Fruit fly (Drosophila melanogaster) whole organism, embryonic: ENCODE data around the gene Nazo.
A peak's percentile ranks its signal among the peaks of the same experiment; 100 is the strongest.

Experiments
- ATbp ChIP-seq: fragments of 200-800 bp; sonication (Bioruptor generic); optimal IDR thresholded peaks from 2 replicates; lab custom pipeline; 2017; ENCODE audit warnings: missing biosample characterization, mild to moderate bottlenecking, missing genetic modification characterization, missing genetic modification reagents
- Atf3 ChIP-seq: fragments of 200-800 bp; sonication (Bioruptor generic); optimal IDR thresholded peaks from 3 replicates; lab custom pipeline; 2016; ENCODE audit warnings: missing biosample characterization, missing genetic modification characterization
- CG10543 ChIP-seq: fragments of 200-800 bp; sonication (Bioruptor generic); optimal IDR thresholded peaks from 3 replicates; lab custom pipeline; 2017; ENCODE audit warnings: missing biosample characterization, mild to moderate bottlenecking, missing genetic modification characterization, moderate library complexity
- CG10959 ChIP-seq: fragments of 200-800 bp; sonication (Bioruptor generic); IDR thresholded peaks from 2 replicates; pipeline ENCODE4 v1.3.6; 2022; ENCODE audit warnings: missing biosample characterization, missing genetic modification characterization
- CG12071 ChIP-seq: fragments of 200-800 bp; sonication (Bioruptor generic); optimal IDR thresholded peaks from 3 replicates; lab custom pipeline; 2018; ENCODE audit warnings: missing biosample characterization, mild to moderate bottlenecking, missing genetic modification characterization
- CG12391 ChIP-seq: fragments of 200-800 bp; sonication (Bioruptor generic); optimal IDR thresholded peaks from 3 replicates; lab custom pipeline; 2018; ENCODE audit warnings: missing biosample characterization, mild to moderate bottlenecking, missing genetic modification characterization, moderate library complexity
- CG15696 ChIP-seq: fragments of 200-800 bp; sonication (Bioruptor generic); optimal IDR thresholded peaks from 2 replicates; lab custom pipeline; 2019; ENCODE audit warnings: missing biosample characterization, mild to moderate bottlenecking, missing genetic modification characterization, moderate library complexity
- CG17328 ChIP-seq: fragments of 200-800 bp; sonication (Bioruptor generic); IDR thresholded peaks from 2 replicates; pipeline ENCODE4 v1.3.6; 2022; ENCODE audit warnings: missing biosample characterization, missing genetic modification characterization
- CG18476 ChIP-seq: fragments of 200-800 bp; sonication (Bioruptor generic); optimal IDR thresholded peaks from 2 replicates; lab custom pipeline; 2016; ENCODE audit warnings: missing biosample characterization, mild to moderate bottlenecking, missing genetic modification characterization
- CG34224 ChIP-seq: fragments of 200-800 bp; sonication (Bioruptor generic); IDR thresholded peaks from 3 replicates; pipeline ENCODE4 v1.3.6; 2022; ENCODE audit warnings: missing biosample characterization, missing genetic modification characterization; ENCODE audit not compliant: partially characterized antibody
- CG4360 ChIP-seq: fragments of 200-800 bp; sonication (Bioruptor generic); IDR thresholded peaks from 2 replicates; pipeline ENCODE4 v1.3.6; 2022; ENCODE audit warnings: missing biosample characterization, missing genetic modification characterization
- CG5180 ChIP-seq: fragments of 200-800 bp; sonication (Bioruptor generic); optimal IDR thresholded peaks from 3 replicates; lab custom pipeline; 2017; ENCODE audit warnings: missing biosample characterization, missing genetic modification characterization, mild to moderate bottlenecking, moderate library complexity, missing genetic modification reagents
- CG6854 ChIP-seq: fragments of 200-800 bp; sonication (Bioruptor generic); optimal IDR thresholded peaks from 3 replicates; lab custom pipeline; 2017; ENCODE audit warnings: missing biosample characterization, mild to moderate bottlenecking, missing genetic modification characterization
- CG7786 ChIP-seq: fragments of 200-800 bp; sonication (Bioruptor generic); optimal IDR thresholded peaks from 2 replicates; lab custom pipeline; 2016; ENCODE audit warnings: missing biosample characterization, missing genetic modification characterization
- Chrac-16 ChIP-seq: fragments of 200-800 bp; sonication (Bioruptor generic); optimal IDR thresholded peaks from 3 replicates; lab custom pipeline; 2016; ENCODE audit warnings: missing biosample characterization, missing genetic modification characterization
- CkIIα-i1 ChIP-seq: fragments of 200-800 bp; sonication (Bioruptor generic); IDR thresholded peaks from 2 replicates; pipeline ENCODE4 v1.3.6; 2022; ENCODE audit warnings: missing biosample characterization, missing genetic modification characterization
- CrebB ChIP-seq: fragments of 200-800 bp; sonication (Bioruptor generic); optimal IDR thresholded peaks from 3 replicates; lab custom pipeline; 2018; ENCODE audit warnings: missing biosample characterization, mild to moderate bottlenecking, missing genetic modification characterization
- HmgZ ChIP-seq: fragments of 200-800 bp; sonication (Bioruptor generic); optimal IDR thresholded peaks from 2 replicates; lab custom pipeline; 2018; ENCODE audit warnings: missing biosample characterization, mild to moderate bottlenecking, missing genetic modification characterization
- Hmr ChIP-seq: fragments of 200-800 bp; sonication (Bioruptor generic); optimal IDR thresholded peaks from 3 replicates; lab custom pipeline; 2017; ENCODE audit warnings: mild to moderate bottlenecking, missing biosample characterization, missing genetic modification reagents, missing genetic modification characterization
- Lhr ChIP-seq: fragments of 200-800 bp; sonication (Bioruptor generic); optimal IDR thresholded peaks from 3 replicates; lab custom pipeline; 2017; ENCODE audit warnings: mild to moderate bottlenecking, missing biosample characterization, missing genetic modification reagents, missing genetic modification characterization
- Med ChIP-seq: fragments of 200-800 bp; sonication (Bioruptor generic); peaks from one replicate; lab custom pipeline; 2016; ENCODE audit warnings: missing biosample characterization, missing genetic modification characterization, mild to moderate bottlenecking, inconsistent platforms, moderate library complexity
- Meics ChIP-seq: fragments of 200-800 bp; sonication (Bioruptor generic); optimal IDR thresholded peaks from 2 replicates; lab custom pipeline; 2017; ENCODE audit warnings: missing biosample characterization, mild to moderate bottlenecking, missing genetic modification characterization
- NFAT ChIP-seq: fragments of 200-800 bp; sonication (Bioruptor generic); IDR thresholded peaks from 2 replicates; pipeline ENCODE4 v1.3.6; 2022; ENCODE audit warnings: missing biosample characterization, missing genetic modification characterization
- Scr ChIP-seq: fragments of 200-800 bp; sonication (Bioruptor generic); IDR thresholded peaks from 2 replicates; pipeline ENCODE4 v1.3.6; 2022; ENCODE audit warnings: missing biosample characterization, missing genetic modification characterization; ENCODE audit not compliant: partially characterized antibody
- Sry-δ ChIP-seq: fragments of 200-800 bp; sonication (Bioruptor generic); optimal IDR thresholded peaks from 2 replicates; lab custom pipeline; 2016; ENCODE audit warnings: missing biosample characterization, missing genetic modification characterization
- YL-1 ChIP-seq: fragments of 200-800 bp; sonication (Bioruptor generic); optimal IDR thresholded peaks from 3 replicates; lab custom pipeline; 2017; ENCODE audit warnings: missing biosample characterization, mild to moderate bottlenecking, missing genetic modification characterization
- ap ChIP-seq: fragments of 200-800 bp; sonication (Bioruptor generic); IDR thresholded peaks from 2 replicates; pipeline ENCODE4 v1.3.6; 2022; ENCODE audit warnings: missing biosample characterization, missing genetic modification characterization
- ara ChIP-seq: fragments of 200-800 bp; sonication (Bioruptor generic); IDR thresholded peaks from 2 replicates; pipeline ENCODE4 v1.3.6; 2022; ENCODE audit warnings: missing biosample characterization, missing genetic modification characterization
- caup ChIP-seq: fragments of 200-800 bp; sonication (Bioruptor generic); optimal IDR thresholded peaks from 3 replicates; lab custom pipeline; 2017; ENCODE audit warnings: missing biosample characterization, mild to moderate bottlenecking, missing genetic modification characterization, moderate library complexity; ENCODE audit not compliant: severe bottlenecking
- ci ChIP-seq: fragments of 200-800 bp; sonication (Bioruptor generic); IDR thresholded peaks from 3 replicates; pipeline ENCODE4 v1.3.6; 2022; ENCODE audit warnings: missing biosample characterization, missing genetic modification characterization
- dati ChIP-seq: fragments of 200-800 bp; sonication (Bioruptor generic); IDR thresholded peaks from 2 replicates; pipeline ENCODE4 v1.3.6; 2022; ENCODE audit warnings: missing biosample characterization, missing genetic modification characterization
- dm ChIP-seq: fragments of 200-800 bp; sonication (Bioruptor generic); optimal IDR thresholded peaks from 3 replicates; lab custom pipeline; 2016; ENCODE audit warnings: missing biosample characterization, missing genetic modification characterization
- emc ChIP-seq: fragments of 200-800 bp; sonication (Bioruptor generic); optimal IDR thresholded peaks from 2 replicates; lab custom pipeline; 2016; ENCODE audit warnings: missing biosample characterization, missing genetic modification characterization
- ewg ChIP-seq: fragments of 200-800 bp; sonication (Bioruptor generic); optimal IDR thresholded peaks from 3 replicates; lab custom pipeline; 2017; ENCODE audit warnings: mild to moderate bottlenecking, missing biosample characterization, missing genetic modification reagents, missing genetic modification characterization
- ftz-f1 ChIP-seq: fragments of 200-800 bp; sonication (Bioruptor generic); optimal IDR thresholded peaks from 2 replicates; lab custom pipeline; 2016; ENCODE audit warnings: missing biosample characterization, missing genetic modification characterization
- gcm2 ChIP-seq: fragments of 200-800 bp; sonication (Bioruptor generic); optimal IDR thresholded peaks from 2 replicates; lab custom pipeline; 2016; ENCODE audit warnings: missing biosample characterization, missing genetic modification characterization
- gt ChIP-seq: fragments of 200-800 bp; sonication (Bioruptor generic); IDR thresholded peaks from 2 replicates; pipeline ENCODE4 v1.3.6; 2022; ENCODE audit warnings: missing biosample characterization, missing genetic modification characterization
- h ChIP-seq: fragments of >200 bp; optimal IDR thresholded peaks from 2 replicates; lab custom pipeline; 2017
- ham ChIP-seq: fragments of 200-800 bp; sonication (Bioruptor generic); IDR thresholded peaks from 2 replicates; pipeline ENCODE4 v1.3.6; 2022; ENCODE audit warnings: missing biosample characterization, missing genetic modification characterization
- knrl ChIP-seq: fragments of 200-800 bp; sonication (Bioruptor generic); IDR thresholded peaks from 3 replicates; pipeline ENCODE4 v1.3.6; 2022; ENCODE audit warnings: missing biosample characterization, missing genetic modification characterization; ENCODE audit not compliant: partially characterized antibody
- lbe ChIP-seq: fragments of 200-800 bp; sonication (Bioruptor generic); optimal IDR thresholded peaks from 2 replicates; lab custom pipeline; 2016; ENCODE audit warnings: missing biosample characterization, mild to moderate bottlenecking, missing genetic modification characterization
- mam ChIP-seq: fragments of 200-800 bp; sonication (Bioruptor generic); optimal IDR thresholded peaks from 3 replicates; lab custom pipeline; 2016; ENCODE audit warnings: missing biosample characterization, missing genetic modification characterization
- onecut ChIP-seq: fragments of 200-800 bp; sonication (Bioruptor generic); IDR thresholded peaks from 2 replicates; pipeline ENCODE4 v1.3.6; 2022; ENCODE audit warnings: missing biosample characterization, missing genetic modification characterization
- p53 ChIP-seq: fragments of 200-800 bp; sonication (Bioruptor generic); optimal IDR thresholded peaks from 2 replicates; lab custom pipeline; 2016; ENCODE audit warnings: missing biosample characterization, missing genetic modification characterization
- pros ChIP-seq: fragments of 200-800 bp; sonication (Bioruptor generic); optimal IDR thresholded peaks from 3 replicates; lab custom pipeline; 2019; ENCODE audit warnings: missing biosample characterization, mild to moderate bottlenecking, missing genetic modification characterization, moderate library complexity
- salm ChIP-seq: fragments of 200-800 bp; sonication (Bioruptor generic); optimal IDR thresholded peaks from 2 replicates; lab custom pipeline; 2018; ENCODE audit warnings: missing biosample characterization, mild to moderate bottlenecking, missing genetic modification characterization
- schlank ChIP-seq: fragments of 200-800 bp; sonication (Bioruptor generic); optimal IDR thresholded peaks from 2 replicates; lab custom pipeline; 2018; ENCODE audit warnings: missing biosample characterization, mild to moderate bottlenecking, missing genetic modification characterization
- sug ChIP-seq: fragments of 200-800 bp; optimal IDR thresholded peaks from 2 replicates; lab custom pipeline; 2019; ENCODE audit warnings: missing biosample characterization, mild to moderate bottlenecking, missing genetic modification characterization, moderate library complexity
- unc-4 ChIP-seq: fragments of 200-800 bp; sonication (Bioruptor generic); IDR thresholded peaks from 2 replicates; pipeline ENCODE4 v1.3.6; 2022; ENCODE audit warnings: missing biosample characterization, missing genetic modification characterization; ENCODE audit not compliant: partially characterized antibody

Nazo gene

DNA sequence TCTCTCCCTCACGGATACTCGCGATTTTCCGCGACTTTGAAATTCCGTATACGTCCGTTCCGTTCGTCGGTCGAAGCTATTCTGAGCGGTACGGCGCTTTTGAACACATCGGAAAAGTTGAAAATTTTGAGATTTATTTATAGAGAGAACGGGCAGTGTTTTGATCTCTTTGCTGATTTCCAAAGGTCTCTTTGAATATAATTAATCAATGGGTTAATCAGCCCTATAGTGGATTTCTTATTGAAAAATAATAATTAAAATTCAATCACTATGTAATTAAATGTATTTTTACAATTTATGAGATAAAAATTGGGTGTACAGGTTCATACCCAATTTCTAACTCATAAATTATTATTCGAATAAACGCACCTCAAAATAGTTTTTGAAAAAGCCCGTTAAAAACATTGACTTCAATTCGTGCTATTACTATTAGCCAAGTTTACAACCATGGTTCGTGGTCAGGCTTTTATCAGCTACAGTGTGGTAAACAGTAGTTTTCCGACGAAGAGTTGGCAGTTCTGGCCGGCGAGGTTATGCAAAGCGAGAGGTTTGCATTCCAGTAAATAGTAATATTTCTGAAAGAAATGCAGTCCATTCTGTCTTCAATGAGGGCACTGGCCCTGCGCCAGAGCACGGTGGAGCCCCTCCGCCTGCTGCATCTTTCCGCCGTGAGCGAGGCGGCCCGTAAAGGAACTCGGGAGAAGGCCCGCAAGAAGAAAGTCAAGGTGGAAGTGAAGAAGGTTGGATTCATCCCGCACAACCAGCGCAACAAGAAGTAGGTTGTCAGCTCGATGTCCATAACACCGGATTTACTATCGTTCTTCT lies 13.5 kb downstream of the Nazo start, which contains the start of the genes CG9626 and mRpL1 (continued):
- TF ChIP-seq CG10543 (GFP tag; lab: Kevin White, UChicago) = no peak
- peak; percentile 9 for TF ChIP-seq Meics (GFP tag; lab: Kevin White, UChicago)
- no peak for TF ChIP-seq caup (GFP tag; lab: Kevin White, UChicago)
- peak; percentile 9 for TF ChIP-seq CG7786 (GFP tag; lab: Kevin White, UChicago)
- peak; percentile 46; the same call in 1 of the 2 replicates for TF ChIP-seq NFAT (GFP tag; lab: Robert Waterston, UW)
- no peak for TF ChIP-seq CG17328
- TF ChIP-seq pros (GFP tag; lab: Kevin White, UChicago) = no peak
- TF ChIP-seq CrebB (tag; lab: Kevin White, UChicago) = peak; percentile 19
- no peak for TF ChIP-seq gt (GFP tag; lab: Robert Waterston, UW)
- no peak for TF ChIP-seq lbe (GFP tag; lab: Kevin White, UChicago)
- no peak for TF ChIP-seq unc-4
- peak; percentile 69 for TF ChIP-seq dm (GFP tag; lab: Kevin White, UChicago)
- TF ChIP-seq p53 (GFP tag; lab: Kevin White, UChicago) = peak; percentile 5
- TF ChIP-seq CG10959 (GFP tag; lab: Robert Waterston, UW) = no peak
- peak; percentile 34 for TF ChIP-seq CG12391 (tag; lab: Kevin White, UChicago)
- no peak for TF ChIP-seq h (lab: Kevin White, UChicago)
- TF ChIP-seq CG12071 (GFP tag; lab: Kevin White, UChicago) = no peak
- TF ChIP-seq ara (GFP tag; lab: Robert Waterston, UW) = no peak
- TF ChIP-seq ap (GFP tag; lab: Robert Waterston, UW) = no peak
- peak; percentile 71 for TF ChIP-seq Hmr (GFP tag; lab: Kevin White, UChicago)
- peak; percentile 86 for TF ChIP-seq Med (GFP tag; lab: Kevin White, UChicago)
- TF ChIP-seq Lhr (GFP tag; lab: Kevin White, UChicago) = peak; percentile 86
- TF ChIP-seq knrl (GFP tag; lab: Robert Waterston, UW) = no peak
- no peak for TF ChIP-seq dati
- no peak for TF ChIP-seq Atf3 (GFP tag; lab: Kevin White, UChicago)
- TF ChIP-seq CG15696 = no peak
- TF ChIP-seq CG18476 (GFP tag; lab: Kevin White, UChicago) = no peak
- no peak for TF ChIP-seq CG4360
- no peak for TF ChIP-seq ATbp (GFP tag; lab: Kevin White, UChicago)
- peak; percentile 79 for TF ChIP-seq YL-1 (GFP tag; lab: Kevin White, UChicago)
- TF ChIP-seq schlank (tag; lab: Kevin White, UChicago) = no peak
- no peak for TF ChIP-seq CG6854
- no peak for TF ChIP-seq ewg (GFP tag; lab: Kevin White, UChicago)
- peak; percentile 88 for TF ChIP-seq HmgZ (tag; lab: Kevin White, UChicago)
- TF ChIP-seq gcm2 (GFP tag; lab: Kevin White, UChicago) = no peak
- TF ChIP-seq salm (tag; lab: Kevin White, UChicago) = no peak
- TF ChIP-seq CG5180 = no peak
- TF ChIP-seq emc (GFP tag; lab: Kevin White, UChicago) = no peak
- no peak for TF ChIP-seq ham (GFP tag; lab: Robert Waterston, UW)
- peak; percentile 23; the same call in 1 of the 2 replicates for TF ChIP-seq Scr (GFP tag; lab: Robert Waterston, UW)
- peak; percentile 94 for TF ChIP-seq ftz-f1
- TF ChIP-seq onecut (GFP tag; lab: Robert Waterston, UW) = no peak
- TF ChIP-seq mam (GFP tag; lab: Kevin White, UChicago) = peak; percentile 34
- peak; percentile 28; the same call in 1 of the 3 replicates for TF ChIP-seq ci
- TF ChIP-seq sug (tag; lab: Kevin White, UChicago) = peak; percentile 46
- peak; percentile 69 for TF ChIP-seq Sry-δ (GFP tag; lab: Kevin White, UChicago)
- TF ChIP-seq CkIIα-i1 (GFP tag; lab: Robert Waterston, UW) = no peak
- TF ChIP-seq Chrac-16 (GFP tag; lab: Kevin White, UChicago) = no peak
- peak; percentile 30; the same call in 1 of the 3 replicates for TF ChIP-seq CG34224 (GFP tag; lab: Robert Waterston, UW)
